Worm (Caenorhabditis elegans): ENCODE data around the gene gst-8.

gst-8 gene

DNA sequence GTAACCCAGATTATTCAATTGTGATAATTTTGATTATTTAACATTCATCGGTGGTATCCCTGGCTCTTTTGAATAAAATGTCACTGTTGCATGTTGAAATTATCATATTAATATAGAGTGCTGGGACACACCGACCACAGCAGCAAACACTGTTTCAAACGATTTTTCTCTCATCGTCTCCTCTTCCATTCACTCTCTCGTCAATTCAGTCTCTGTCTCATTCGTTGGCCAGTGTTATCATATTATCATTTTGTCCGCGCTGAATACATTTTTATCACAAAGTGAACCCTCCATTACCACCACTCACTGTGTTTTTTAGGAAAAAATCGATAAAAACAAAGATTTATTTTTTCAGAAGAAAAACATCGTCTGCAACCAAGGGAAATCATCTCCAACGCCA lies 26.4 kb upstream of the gst-8 start (continued):
- TF ChIP-seq rnt-1 (tag; optimal IDR thresholded peaks at IDR 0.05) (no peak), ztf-11 (tag; optimal IDR thresholded peaks at IDR 0.05) (no peak), nhr-84 (tag; optimal IDR thresholded peaks at IDR 0.05) (no peak), zag-1 (tag; optimal IDR thresholded peaks at IDR 0.05) (no peak), lir-3 (tag; optimal IDR thresholded peaks at IDR 0.05; ENCODE audit: poor library complexity) (no peak), nhr-28 (tag; optimal IDR thresholded peaks at IDR 0.05) (no peak), elt-3 (tag; optimal IDR thresholded peaks at IDR 0.05) (peak in 1 of 6 experiments; percentile 45), lin-13 (GFP tag; optimal IDR thresholded peaks at IDR 0.05) (no peak), nhr-77 (tag; optimal IDR thresholded peaks at IDR 0.05) (no peak), zip-4 (GFP tag; optimal IDR thresholded peaks at IDR 0.05) (no peak), ceh-63 (GFP tag; optimal IDR thresholded peaks at IDR 0.05) (no peak), dsc-1 (tag; optimal IDR thresholded peaks at IDR 0.05) (no peak), aha-1 (tag; optimal IDR thresholded peaks at IDR 0.05) (no peak), ces-1 (GFP tag; optimal IDR thresholded peaks at IDR 0.05) (no peak), mdl-1 (tag; optimal IDR thresholded peaks at IDR 0.05) (no peak), C04F5.9 (tag; optimal IDR thresholded peaks at IDR 0.05) (no peak), efl-1 (optimal IDR thresholded peaks at IDR 0.05) (no peak), efl-1 (GFP tag; optimal IDR thresholded peaks at IDR 0.05 in 1 of 2) (peak in 1 of 2 experiments; percentile 69), unc-130 (tag; optimal IDR thresholded peaks at IDR 0.05) (peak; percentile 5), nhr-47 (tag; optimal IDR thresholded peaks at IDR 0.05) (no peak), egl-27 (tag; optimal IDR thresholded peaks at IDR 0.05) (no peak), egl-13 (tag; optimal IDR thresholded peaks at IDR 0.05) (no peak), dpl-1 (GFP tag; optimal IDR thresholded peaks at IDR 0.05) (no peak), fos-1 (tag; optimal IDR thresholded peaks at IDR 0.05) (no peak), hlh-4 (tag; optimal IDR thresholded peaks at IDR 0.05) (no peak), nhr-19 (GFP tag; conservative IDR thresholded peaks at IDR 0.05) (no peak), alr-1 (tag; optimal IDR thresholded peaks at IDR 0.05; ENCODE audit: borderline replicate concordance) (no peak), elt-2 (tag; optimal IDR thresholded peaks at IDR 0.05) (peak; percentile 85), ets-5 (GFP tag; IDR thresholded peaks at IDR 0.05) (no peak), xbp-1 (tag; optimal IDR thresholded peaks at IDR 0.05) (no peak), mab-9 (GFP tag; IDR thresholded peaks at IDR 0.05) (no peak), grh-1 (GFP tag; IDR thresholded peaks at IDR 0.05) (no peak), tlp-1 (tag; optimal IDR thresholded peaks at IDR 0.05) (no peak), unc-30 (tag; optimal IDR thresholded peaks at IDR 0.05) (no peak), nhr-90 (tag; optimal IDR thresholded peaks at IDR 0.05; ENCODE audit: poor library complexity) (peak; percentile 6), sptf-1 (tag; optimal IDR thresholded peaks at IDR 0.05) (no peak), C16A3.4 (tag; optimal IDR thresholded peaks at IDR 0.05) (no peak), sox-4 (tag; optimal IDR thresholded peaks at IDR 0.05) (no peak), nhr-11 (tag; optimal IDR thresholded peaks at IDR 0.05) (no peak), nhr-76 (tag; optimal IDR thresholded peaks at IDR 0.05) (no peak), ceh-8 (GFP tag; optimal IDR thresholded peaks at IDR 0.05) (no peak), nhr-12 (tag; optimal IDR thresholded peaks at IDR 0.05) (no peak), ceh-82 (tag; optimal IDR thresholded peaks at IDR 0.05) (no peak), jun-1 (tag; optimal IDR thresholded peaks at IDR 0.05) (no peak), mef-2 (tag; optimal IDR thresholded peaks at IDR 0.05) (no peak), lin-15B (tag; optimal IDR thresholded peaks at IDR 0.05) (no peak), irx-1 (tag; optimal IDR thresholded peaks at IDR 0.05) (no peak), unc-62 (GFP tag; optimal IDR thresholded peaks at IDR 0.05) (no peak), mep-1 (tag; optimal IDR thresholded peaks at IDR 0.05) (no peak), ceh-90 (tag; optimal IDR thresholded peaks at IDR 0.05) (no peak), fkh-8 (tag; optimal IDR thresholded peaks at IDR 0.05) (no peak), Y116A8C.19 (tag; optimal IDR thresholded peaks at IDR 0.05; ENCODE audit: borderline replicate concordance) (no peak), swsn-7 (tag; optimal IDR thresholded peaks at IDR 0.05) (no peak), vab-15 (tag; optimal IDR thresholded peaks at IDR 0.05) (no peak)

Data from whole organism, L1 larva.